Worm (Caenorhabditis elegans): ENCODE measurements around the gene cul-4.

cul-4 gene

DNA sequence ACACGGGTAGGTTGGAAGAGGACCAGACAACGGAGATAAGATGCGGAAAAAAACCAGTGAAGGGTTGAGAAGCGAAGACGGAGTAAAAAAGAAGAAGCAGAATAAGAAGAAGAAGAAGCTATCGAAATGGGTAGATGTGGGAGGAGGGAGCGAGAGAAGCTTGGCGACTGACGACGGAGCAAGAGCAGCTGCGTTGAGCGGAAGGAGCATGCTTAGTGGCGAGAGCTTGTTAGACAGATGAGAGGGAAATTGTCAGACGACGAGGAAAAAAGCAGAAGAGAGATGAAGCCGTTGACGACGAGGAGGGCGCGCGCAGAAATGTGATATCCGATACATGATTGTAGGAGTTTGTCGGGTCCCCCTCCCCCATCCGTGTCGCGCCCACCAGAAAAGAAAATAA, 25.1 kb downstream of the cul-4 start (continued):
- TF ChIP-seq skn-1 (tag; optimal IDR thresholded peaks at IDR 0.05), result no peak
- no peak for TF ChIP-seq nhr-23 (tag; optimal IDR thresholded peaks at IDR 0.05)
- TF ChIP-seq sem-4 (tag; optimal IDR thresholded peaks at IDR 0.05), result peak; percentile 52
- peak; percentile 71 for TF ChIP-seq zag-1 (tag; optimal IDR thresholded peaks at IDR 0.05)
- TF ChIP-seq nhr-77 (tag; optimal IDR thresholded peaks at IDR 0.05), result no peak
- no peak for TF ChIP-seq aly-2 (tag; optimal IDR thresholded peaks at IDR 0.05)
- TF ChIP-seq ztf-11 (tag; optimal IDR thresholded peaks at IDR 0.05), result no peak
- no peak for TF ChIP-seq R02D3.7 (tag; optimal IDR thresholded peaks at IDR 0.05)
- TF ChIP-seq unc-55 (GFP tag; optimal IDR thresholded peaks at IDR 0.05), result peak; percentile 64
- peak; percentile 43 for TF ChIP-seq lin-11 (tag; optimal IDR thresholded peaks at IDR 0.05)

DNA sequence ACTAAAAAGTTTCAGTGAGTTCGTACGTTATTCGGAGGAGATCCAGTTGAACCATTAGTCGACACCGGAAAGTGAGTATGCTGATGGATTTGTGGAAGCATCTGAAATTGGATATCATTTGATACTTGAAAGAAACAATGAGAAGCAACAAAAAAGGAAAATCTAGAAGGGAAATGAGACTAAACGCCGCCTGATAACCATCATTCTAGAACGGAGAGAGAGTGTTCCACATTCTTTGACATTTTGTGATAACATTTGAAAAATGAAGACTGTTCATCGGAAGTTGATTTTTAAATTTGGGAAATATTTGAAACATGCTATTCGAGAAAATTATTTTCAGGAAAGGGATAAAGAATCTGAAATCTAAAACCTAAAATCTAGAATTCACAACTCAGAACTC, 29.3 kb downstream of the cul-4 start, which contains the start of gene npax-1:
Gene npax-1, minus strand, starts transcription at position 101 of the 400 bp plus-strand sequence.
- TF ChIP-seq unc-39 (tag; optimal IDR thresholded peaks at IDR 0.05) (no peak), dmd-4 (tag; optimal IDR thresholded peaks at IDR 0.05) (no peak), nhr-21 (tag; optimal IDR thresholded peaks at IDR 0.05) (no peak), ZK546.5 (tag; optimal IDR thresholded peaks at IDR 0.05) (no peak), nhr-237 (tag; optimal IDR thresholded peaks at IDR 0.05) (no peak), F13H6.1 (tag; optimal IDR thresholded peaks at IDR 0.05) (no peak), aly-2 (tag; optimal IDR thresholded peaks at IDR 0.05) (no peak), ceh-16 (tag; optimal IDR thresholded peaks at IDR 0.05) (no peak), nhr-12 (tag; optimal IDR thresholded peaks at IDR 0.05) (no peak), skn-1 (tag; optimal IDR thresholded peaks at IDR 0.05) (no peak), unc-62 (GFP tag; optimal IDR thresholded peaks at IDR 0.05) (no peak), fos-1 (tag; optimal IDR thresholded peaks at IDR 0.05) (no peak), snpc-4 (tag; optimal IDR thresholded peaks at IDR 0.05) (no peak), lin-13 (GFP tag; optimal IDR thresholded peaks at IDR 0.05) (no peak), sem-4 (tag; optimal IDR thresholded peaks at IDR 0.05) (no peak), Y55F3AM.14 (GFP tag; optimal IDR thresholded peaks at IDR 0.05) (no peak), lin-39 (tag; optimal IDR thresholded peaks at IDR 0.05) (no peak), nhr-77 (tag; optimal IDR thresholded peaks at IDR 0.05) (no peak)

DNA sequence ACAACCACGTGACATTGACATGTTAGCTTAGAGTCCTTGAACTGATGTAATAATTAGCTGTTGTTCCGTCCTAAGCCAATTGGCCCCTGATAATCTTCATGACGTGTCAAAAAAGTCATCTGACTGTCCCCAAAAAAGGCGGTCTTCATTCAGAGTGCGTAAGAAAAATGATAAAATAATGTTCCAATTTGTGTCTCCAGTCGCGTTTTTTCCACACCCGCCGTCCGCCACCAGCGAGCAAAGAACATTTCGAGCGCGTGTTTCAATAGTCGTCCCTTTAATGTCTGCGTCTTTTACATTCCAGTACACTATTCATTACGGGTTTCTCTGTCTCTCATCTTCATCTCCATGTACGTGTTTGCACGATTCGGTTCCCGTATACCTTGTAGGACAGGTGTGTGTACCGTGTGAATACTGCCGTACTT, 35.6 kb downstream of the cul-4 start:
- TF ChIP-seq F13H6.1 (tag; optimal IDR thresholded peaks at IDR 0.05) (peak; percentile 84), elt-3 (tag; optimal IDR thresholded peaks at IDR 0.05) (no peak), ztf-4 (tag; optimal IDR thresholded peaks at IDR 0.05) (peak; percentile 72), lin-39 (tag; optimal IDR thresholded peaks at IDR 0.05) (no peak), ztf-11 (tag; optimal IDR thresholded peaks at IDR 0.05) (no peak), alr-1 (tag; optimal IDR thresholded peaks at IDR 0.05) (no peak), nhr-129 (tag; optimal IDR thresholded peaks at IDR 0.05) (peak; percentile 79), ama-1 (optimal IDR thresholded peaks at IDR 0.05) (no peak), crh-2 (tag; optimal IDR thresholded peaks at IDR 0.05) (peak; percentile 94), fos-1 (tag; optimal IDR thresholded peaks at IDR 0.05) (peak; percentile 75), nhr-21 (tag; optimal IDR thresholded peaks at IDR 0.05) (no peak), blmp-1 (tag; optimal IDR thresholded peaks at IDR 0.05; ENCODE audit: insufficient read depth) (peak; percentile 90), R02D3.7 (tag; optimal IDR thresholded peaks at IDR 0.05) (no peak), ZK546.5 (tag; optimal IDR thresholded peaks at IDR 0.05) (no peak), unc-39 (tag; optimal IDR thresholded peaks at IDR 0.05) (no peak), Y55F3AM.14 (GFP tag; optimal IDR thresholded peaks at IDR 0.05) (peak; percentile 50), zag-1 (tag; optimal IDR thresholded peaks at IDR 0.05) (no peak), ztf-1 (GFP tag; conservative IDR thresholded peaks at IDR 0.05) (no peak), nhr-237 (tag; optimal IDR thresholded peaks at IDR 0.05) (no peak), nhr-12 (tag; optimal IDR thresholded peaks at IDR 0.05) (peak; percentile 15), mab-5 (tag; optimal IDR thresholded peaks at IDR 0.05) (no peak), C34F6.9 (tag; optimal IDR thresholded peaks at IDR 0.05) (peak; percentile 70), skn-1 (tag; optimal IDR thresholded peaks at IDR 0.05) (no peak), gmeb-1 (tag; optimal IDR thresholded peaks at IDR 0.05) (peak; percentile 59), mbf-1 (tag; optimal IDR thresholded peaks at IDR 0.05) (no peak), nhr-77 (tag; optimal IDR thresholded peaks at IDR 0.05) (no peak), lin-11 (tag; optimal IDR thresholded peaks at IDR 0.05) (peak; percentile 54), peb-1 (tag; optimal IDR thresholded peaks at IDR 0.05) (no peak), unc-62 (GFP tag; optimal IDR thresholded peaks at IDR 0.05) (peak; percentile 7), nhr-11 (tag; optimal IDR thresholded peaks at IDR 0.05) (no peak), snpc-4 (tag; optimal IDR thresholded peaks at IDR 0.05) (peak; percentile 34), sma-3 (GFP tag; optimal IDR thresholded peaks at IDR 0.05) (peak; percentile 92), nhr-10 (tag; optimal IDR thresholded peaks at IDR 0.05) (no peak), elt-1 (tag; optimal IDR thresholded peaks at IDR 0.05) (no peak), unc-55 (GFP tag; optimal IDR thresholded peaks at IDR 0.05) (peak; percentile 73), nhr-25 (tag; optimal IDR thresholded peaks at IDR 0.05) (peak; percentile 95), sem-4 (tag; optimal IDR thresholded peaks at IDR 0.05) (peak; percentile 77), nhr-6 (tag; optimal IDR thresholded peaks at IDR 0.05) (peak; percentile 40), mdl-1 (tag; optimal IDR thresholded peaks at IDR 0.05) (peak; percentile 73 to 87), dmd-4 (tag; optimal IDR thresholded peaks at IDR 0.05) (no peak), egl-27 (tag; optimal IDR thresholded peaks at IDR 0.05) (peak; percentile 75), lin-13 (GFP tag; optimal IDR thresholded peaks at IDR 0.05) (peak; percentile 55), sma-9 (GFP tag; optimal IDR thresholded peaks at IDR 0.05) (peak; percentile 97), sma-9 (tag; optimal IDR thresholded peaks at IDR 0.05) (no peak), nhr-23 (tag; optimal IDR thresholded peaks at IDR 0.05) (no peak), ceh-82 (tag; optimal IDR thresholded peaks at IDR 0.05) (no peak)
